Fruit fly (Drosophila melanogaster) whole organism, embryonic: Measurements from ENCODE around the gene eIF2gamma.
A peak's percentile ranks its signal among the peaks of the same experiment; 100 is the strongest.

Source experiments
- Atf3 ChIP-seq: fragments of 200-800 bp; sonication (Bioruptor generic); optimal IDR thresholded peaks from 3 replicates; lab custom pipeline; 2016; ENCODE audit warnings: missing biosample characterization, missing genetic modification characterization
- CG10321 ChIP-seq: fragments of 200-800 bp; sonication (Bioruptor generic); IDR thresholded peaks from 2 replicates; pipeline ENCODE4 v1.3.6; 2022; ENCODE audit warnings: missing biosample characterization, missing genetic modification characterization
- CG10543 ChIP-seq: fragments of 200-800 bp; sonication (Bioruptor generic); optimal IDR thresholded peaks from 3 replicates; lab custom pipeline; 2017; ENCODE audit warnings: missing biosample characterization, mild to moderate bottlenecking, missing genetic modification characterization, moderate library complexity
- CG11085 ChIP-seq: fragments of 200-800 bp; sonication (Bioruptor generic); IDR thresholded peaks from 2 replicates; pipeline ENCODE4 v1.3.6; 2022; ENCODE audit warnings: missing biosample characterization, missing genetic modification characterization
- CG11504 ChIP-seq: fragments of 200-800 bp; sonication (Bioruptor generic); optimal IDR thresholded peaks from 3 replicates; lab custom pipeline; 2019; ENCODE audit warnings: missing biosample characterization, mild to moderate bottlenecking, missing genetic modification characterization, moderate library complexity
- CG14667 ChIP-seq: fragments of 200-800 bp; sonication (Bioruptor generic); IDR thresholded peaks from 2 replicates; pipeline ENCODE4 v1.3.6; 2022; ENCODE audit warnings: missing biosample characterization, missing genetic modification characterization
- CG15479 ChIP-seq: fragments of 200-800 bp; sonication (Bioruptor generic); optimal IDR thresholded peaks from 3 replicates; lab custom pipeline; 2019; ENCODE audit warnings: missing biosample characterization, mild to moderate bottlenecking, missing genetic modification characterization, moderate library complexity
- CG17912 ChIP-seq: fragments of 200-800 bp; sonication (Bioruptor generic); optimal IDR thresholded peaks from 2 replicates; lab custom pipeline; 2018; ENCODE audit warnings: missing biosample characterization, mild to moderate bottlenecking, missing genetic modification characterization
- CG18599 ChIP-seq: fragments of 200-800 bp; sonication (Bioruptor generic); optimal IDR thresholded peaks from 3 replicates; lab custom pipeline; 2017; ENCODE audit warnings: missing biosample characterization, missing genetic modification characterization, mild to moderate bottlenecking, moderate library complexity, missing genetic modification reagents
- CG6254 ChIP-seq: fragments of 200-800 bp; sonication (Bioruptor generic); optimal IDR thresholded peaks from 3 replicates; lab custom pipeline; 2017; ENCODE audit warnings: mild to moderate bottlenecking, missing biosample characterization, missing genetic modification reagents, missing genetic modification characterization
- CG6765 ChIP-seq: fragments of 200-800 bp; sonication (Bioruptor generic); optimal IDR thresholded peaks from 3 replicates; lab custom pipeline; 2017; ENCODE audit warnings: missing biosample characterization, mild to moderate bottlenecking, missing genetic modification characterization
- CG6813 ChIP-seq: fragments of 200-800 bp; sonication (Bioruptor generic); optimal IDR thresholded peaks from 2 replicates; lab custom pipeline; 2017; ENCODE audit warnings: missing biosample characterization, missing genetic modification characterization, mild to moderate bottlenecking, moderate library complexity, missing genetic modification reagents
- CG7987 ChIP-seq: fragments of 200-800 bp; sonication (Bioruptor generic); optimal IDR thresholded peaks from 2 replicates; lab custom pipeline; 2018; ENCODE audit warnings: missing biosample characterization, mild to moderate bottlenecking, missing genetic modification characterization, moderate library complexity
- CG8924 ChIP-seq: fragments of 200-800 bp; optimal IDR thresholded peaks from 3 replicates; lab custom pipeline; 2019; ENCODE audit warnings: missing biosample characterization, mild to moderate bottlenecking, missing genetic modification characterization, moderate library complexity
- CG9437 ChIP-seq: fragments of 200-800 bp; sonication (Bioruptor generic); optimal IDR thresholded peaks from 2 replicates; lab custom pipeline; 2018; ENCODE audit warnings: missing biosample characterization, mild to moderate bottlenecking, missing genetic modification characterization
- H15 ChIP-seq: fragments of 200-800 bp; sonication (Bioruptor generic); IDR thresholded peaks from 3 replicates; pipeline ENCODE4 v1.3.6; 2022; ENCODE audit warnings: missing biosample characterization, missing genetic modification characterization
- HmgZ ChIP-seq: fragments of 200-800 bp; sonication (Bioruptor generic); optimal IDR thresholded peaks from 2 replicates; lab custom pipeline; 2018; ENCODE audit warnings: missing biosample characterization, mild to moderate bottlenecking, missing genetic modification characterization
- Hr39 ChIP-seq: fragments of >200 bp; optimal IDR thresholded peaks from 2 replicates; lab custom pipeline; 2017
- Jarid2 ChIP-seq: fragments of 200-800 bp; sonication (Bioruptor generic); optimal IDR thresholded peaks from 3 replicates; lab custom pipeline; 2017; ENCODE audit warnings: mild to moderate bottlenecking, missing biosample characterization, missing genetic modification reagents, missing genetic modification characterization
- Kr ChIP-seq: fragments of 200-800 bp; sonication (Bioruptor generic); optimal IDR thresholded peaks from 2 replicates; lab custom pipeline; 2017; ENCODE audit warnings: missing biosample characterization, mild to moderate bottlenecking, missing genetic modification characterization
- MESR4 ChIP-seq: fragments of 200-800 bp; sonication (Bioruptor generic); optimal IDR thresholded peaks from 2 replicates; lab custom pipeline; 2018; ENCODE audit warnings: missing biosample characterization, mild to moderate bottlenecking, missing genetic modification characterization, moderate library complexity
- MTF-1 ChIP-seq: fragments of 200-800 bp; sonication (Bioruptor generic); optimal IDR thresholded peaks from 2 replicates; lab custom pipeline; 2018; ENCODE audit warnings: missing biosample characterization, mild to moderate bottlenecking, missing genetic modification characterization, borderline replicate concordance
- Med ChIP-seq: fragments of 200-800 bp; sonication (Bioruptor generic); peaks from one replicate; lab custom pipeline; 2016; ENCODE audit warnings: missing biosample characterization, missing genetic modification characterization, mild to moderate bottlenecking, inconsistent platforms, moderate library complexity
- Meics ChIP-seq: fragments of 200-800 bp; sonication (Bioruptor generic); optimal IDR thresholded peaks from 2 replicates; lab custom pipeline; 2017; ENCODE audit warnings: missing biosample characterization, mild to moderate bottlenecking, missing genetic modification characterization
- Nf-YB ChIP-seq: fragments of 200-800 bp; sonication (Bioruptor generic); optimal IDR thresholded peaks from 3 replicates; lab custom pipeline; 2019; ENCODE audit warnings: missing biosample characterization, mild to moderate bottlenecking, missing genetic modification characterization, moderate library complexity
- Nf-YC ChIP-seq: fragments of 200-800 bp; optimal IDR thresholded peaks from 3 replicates; lab custom pipeline; 2019; ENCODE audit warnings: missing biosample characterization, mild to moderate bottlenecking, missing genetic modification characterization, moderate library complexity
- NfI ChIP-seq: fragments of 200-800 bp; sonication (Bioruptor generic); optimal IDR thresholded peaks from 3 replicates; lab custom pipeline; 2018; ENCODE audit warnings: missing biosample characterization, mild to moderate bottlenecking, missing genetic modification characterization, moderate library complexity
- Xbp1 ChIP-seq: fragments of 200-800 bp; sonication (Bioruptor generic); optimal IDR thresholded peaks from 3 replicates; lab custom pipeline; 2016; ENCODE audit warnings: missing biosample characterization, mild to moderate bottlenecking, missing genetic modification characterization
- abd-A ChIP-seq: fragments of 200-800 bp; sonication (Bioruptor generic); optimal IDR thresholded peaks from 3 replicates; lab custom pipeline; 2019; ENCODE audit warnings: missing biosample characterization, mild to moderate bottlenecking, missing genetic modification characterization, moderate library complexity
- bcd ChIP-seq: fragments of 200-800 bp; sonication (Bioruptor generic); optimal IDR thresholded peaks from 2 replicates; lab custom pipeline; 2017; ENCODE audit warnings: missing biosample characterization, mild to moderate bottlenecking, missing genetic modification characterization
- cg ChIP-seq: fragments of 200-800 bp; sonication (Bioruptor generic); optimal IDR thresholded peaks from 3 replicates; lab custom pipeline; 2019; ENCODE audit warnings: missing biosample characterization, mild to moderate bottlenecking, missing genetic modification characterization, moderate library complexity
- chif ChIP-seq, 2 experiments: fragments of 200-800 bp; sonication (Bioruptor generic); optimal IDR thresholded peaks; 3 replicates each; lab custom pipeline; 2016; ENCODE audit warnings: missing biosample characterization in 2 of 2, missing genetic modification characterization in 2 of 2
- corto ChIP-seq: fragments of 200-800 bp; sonication (Bioruptor generic); optimal IDR thresholded peaks from 2 replicates; lab custom pipeline; 2016; ENCODE audit warnings: missing biosample characterization, mild to moderate bottlenecking, missing genetic modification characterization, moderate library complexity
- exex ChIP-seq: fragments of 200-800 bp; sonication (Bioruptor generic); optimal IDR thresholded peaks from 4 replicates; lab custom pipeline; 2018; ENCODE audit warnings: missing biosample characterization, mild to moderate bottlenecking, missing genetic modification characterization, moderate library complexity
- gcm2 ChIP-seq: fragments of 200-800 bp; sonication (Bioruptor generic); optimal IDR thresholded peaks from 2 replicates; lab custom pipeline; 2016; ENCODE audit warnings: missing biosample characterization, missing genetic modification characterization
- grn ChIP-seq: fragments of 200-800 bp; sonication (Bioruptor generic); optimal IDR thresholded peaks from 3 replicates; lab custom pipeline; 2017; ENCODE audit warnings: missing biosample characterization, missing genetic modification characterization
- gro ChIP-seq: fragments of 200-800 bp; sonication (Bioruptor generic); optimal IDR thresholded peaks from 2 replicates; lab custom pipeline; 2016; ENCODE audit warnings: missing biosample characterization, missing genetic modification characterization
- kay ChIP-seq: fragments of 200-800 bp; sonication (Bioruptor generic); optimal IDR thresholded peaks from 2 replicates; lab custom pipeline; 2016; ENCODE audit warnings: missing biosample characterization, missing genetic modification characterization
- lilli ChIP-seq: fragments of 200-800 bp; sonication (Bioruptor generic); optimal IDR thresholded peaks from 3 replicates; lab custom pipeline; 2016; ENCODE audit warnings: missing biosample characterization, missing genetic modification characterization
- org-1 ChIP-seq: fragments of 200-800 bp; sonication (Bioruptor generic); optimal IDR thresholded peaks from 2 replicates; lab custom pipeline; 2017; ENCODE audit warnings: missing biosample characterization, missing genetic modification characterization
- pfk ChIP-seq: fragments of 200-800 bp; sonication (Bioruptor generic); optimal IDR thresholded peaks from 2 replicates; lab custom pipeline; 2018; ENCODE audit warnings: missing biosample characterization, mild to moderate bottlenecking, missing genetic modification characterization, moderate library complexity
- rib ChIP-seq: fragments of 200-800 bp; sonication (Bioruptor generic); IDR thresholded peaks from 2 replicates; pipeline ENCODE4 v1.3.6; 2022; ENCODE audit warnings: missing biosample characterization, missing genetic modification characterization
- salm ChIP-seq: fragments of 200-800 bp; sonication (Bioruptor generic); optimal IDR thresholded peaks from 2 replicates; lab custom pipeline; 2018; ENCODE audit warnings: missing biosample characterization, mild to moderate bottlenecking, missing genetic modification characterization
- sd ChIP-seq: fragments of 200-800 bp; sonication (Bioruptor generic); optimal IDR thresholded peaks from 3 replicates; lab custom pipeline; 2018; ENCODE audit warnings: missing biosample characterization, mild to moderate bottlenecking, missing genetic modification characterization, moderate library complexity
- sim ChIP-seq: fragments of 200-800 bp; sonication (Bioruptor generic); IDR thresholded peaks from 2 replicates; pipeline ENCODE4 v1.3.6; 2022; ENCODE audit warnings: missing biosample characterization, missing genetic modification characterization
- slbo ChIP-seq: fragments of 200-800 bp; sonication (Bioruptor generic); IDR thresholded peaks from 2 replicates; pipeline ENCODE4 v1.3.6; 2022; ENCODE audit warnings: missing biosample characterization, missing genetic modification characterization
- slou ChIP-seq: fragments of 200-800 bp; sonication (Bioruptor generic); optimal IDR thresholded peaks from 3 replicates; lab custom pipeline; 2016; ENCODE audit warnings: missing biosample characterization, missing genetic modification characterization
- yki ChIP-seq: fragments of >200 bp; optimal IDR thresholded peaks from 3 replicates; lab custom pipeline; 2018

The eIF2gamma gene

dm6 chr3R:15291551-15292223, 28.4 kb upstream of the eIF2gamma start (continued):
- no peak for TF ChIP-seq CG11504 (tag; lab: Kevin White, UChicago)
- TF ChIP-seq yki (lab: Kevin White, UChicago): peak; percentile 71
- peak; percentile 10 for TF ChIP-seq salm (tag; lab: Kevin White, UChicago)
- no peak for TF ChIP-seq CG6813 (GFP tag; lab: Kevin White, UChicago)
- TF ChIP-seq grn (GFP tag; lab: Kevin White, UChicago): peak; percentile 23
- peak; percentile 61 for TF ChIP-seq cg (GFP tag; lab: Kevin White, UChicago)
- TF ChIP-seq CG18599 (GFP tag; lab: Kevin White, UChicago): peak; percentile 44
- peak; percentile 20 for TF ChIP-seq Kr (GFP tag; lab: Kevin White, UChicago)
- TF ChIP-seq CG6254: peak; percentile 99

- peak; percentile 50 for TF ChIP-seq HmgZ (tag; lab: Kevin White, UChicago)
- TF ChIP-seq sd (tag; lab: Kevin White, UChicago): peak; percentile 98
- peak; percentile 42 for TF ChIP-seq CG8924 (tag; lab: Kevin White, UChicago)
- TF ChIP-seq MESR4 (GFP tag; lab: Kevin White, UChicago): peak; percentile 25
- TF ChIP-seq CG7987 (GFP tag; lab: Kevin White, UChicago): no peak
- TF ChIP-seq Jarid2 (GFP tag; lab: Kevin White, UChicago): peak; percentile 54
- TF ChIP-seq sim (GFP tag; lab: Robert Waterston, UW): no peak
- no peak for TF ChIP-seq CG6765 (GFP tag; lab: Kevin White, UChicago)
- no peak for TF ChIP-seq slbo (GFP tag; lab: Robert Waterston, UW)
- peak; percentile 51 for TF ChIP-seq kay (GFP tag; lab: Kevin White, UChicago)
- peak; percentile 72 for TF ChIP-seq CG9437 (GFP tag; lab: Kevin White, UChicago)
- TF ChIP-seq Atf3 (GFP tag; lab: Kevin White, UChicago): no peak
- no peak for TF ChIP-seq CG11085 (GFP tag; lab: Robert Waterston, UW)
- peak; percentile 44 for TF ChIP-seq MTF-1 (GFP tag; lab: Kevin White, UChicago)
- no peak for TF ChIP-seq CG17912
- TF ChIP-seq CG15479 (GFP tag; lab: Kevin White, UChicago): peak; percentile 44
- TF ChIP-seq gro (GFP tag; lab: Kevin White, UChicago): peak; percentile 14
- no peak for TF ChIP-seq rib (GFP tag; lab: Robert Waterston, UW)
- TF ChIP-seq pfk (GFP tag; lab: Kevin White, UChicago): peak; percentile 13
- peak; percentile 47 for TF ChIP-seq Med
- peak; percentile 92 for TF ChIP-seq exex (tag; lab: Kevin White, UChicago)
- no peak for TF ChIP-seq CG10321 (GFP tag; lab: Robert Waterston, UW)
- peak; percentile 90 for TF ChIP-seq abd-A (tag; lab: Kevin White, UChicago)
- no peak for TF ChIP-seq bcd (GFP tag; lab: Kevin White, UChicago)
- peak; percentile 65 for TF ChIP-seq Nf-YC
- no peak for TF ChIP-seq NfI (GFP tag; lab: Kevin White, UChicago)
- TF ChIP-seq Meics (GFP tag; lab: Kevin White, UChicago): no peak
- no peak for TF ChIP-seq Hr39 (lab: Kevin White, UChicago)
- peak; percentile 23 for TF ChIP-seq Nf-YB (GFP tag; lab: Kevin White, UChicago)
- peak; percentile 95 for TF ChIP-seq cg (GFP tag; lab: Kevin White, UChicago)
- peak; percentile 39 for TF ChIP-seq CG10543 (GFP tag; lab: Kevin White, UChicago)
- peak; percentile 0 for TF ChIP-seq corto
- peak; percentile 0 for TF ChIP-seq lilli (GFP tag; lab: Kevin White, UChicago)
- no peak for TF ChIP-seq slou (GFP tag; lab: Kevin White, UChicago)
- TF ChIP-seq CG6254: peak; percentile 14
- peak; percentile 12 for TF ChIP-seq gcm2
- no peak for TF ChIP-seq CG14667 (GFP tag; lab: Robert Waterston, UW)
- no peak for TF ChIP-seq org-1 (GFP tag; lab: Kevin White, UChicago)
- TF ChIP-seq chif (GFP tag; optimal IDR thresholded peaks at IDR 0.05; lab: Kevin White, UChicago): no peak
- no peak for TF ChIP-seq Xbp1 (GFP tag; lab: Kevin White, UChicago)
- no peak for TF ChIP-seq H15 (GFP tag; lab: Robert Waterston, UW)
Measured at dm6 chr3R:15290642-15291118, 27.4 kb upstream of the eIF2gamma start, which contains the start of gene CG45218. Gene CG45218 (minus strand): TSS chr3R:15290799.
